Comparison of ENCODE assay signal across 3 fruit fly cellular contexts in the genomic region with DNA sequence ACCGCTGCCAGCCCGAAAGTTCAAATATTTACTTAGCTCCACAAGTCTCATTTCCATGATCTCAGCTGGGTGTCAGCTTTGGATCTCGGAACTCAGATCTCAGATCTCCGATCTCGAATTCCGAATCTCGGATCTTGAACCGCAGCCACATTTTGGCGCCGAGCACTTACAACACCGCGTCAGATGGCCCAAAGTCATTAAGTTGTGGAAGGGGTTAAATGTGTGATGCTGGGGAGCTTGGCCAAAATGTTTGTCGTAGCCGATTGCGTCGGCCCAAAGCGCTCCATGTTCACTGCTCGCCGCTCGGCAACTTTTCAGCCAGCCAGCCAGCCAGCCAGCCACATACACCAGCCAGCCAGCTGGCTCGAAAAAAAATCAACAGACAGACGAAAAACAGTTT.
A peak's percentile ranks its signal among the peaks of the same experiment; 100 is the strongest.
TF ChIP-seq lines count a peak whose summit lies in the region.

A gene (plus strand): TSS at position 396 of the 400 bp plus-strand sequence.

- no peak for TF ChIP-seq CTCF in whole organism, embryonic (GFP tag; optimal IDR thresholded peaks at IDR 0.05; lab: Kevin White, UChicago)

TF ChIP-seq in whole organism, embryonic, 481 proteins besides CTCF, POLR2A, EP300 and RAD21 (continues in another document):
- TF ChIP-seq CG34376 (GFP tag; optimal IDR thresholded peaks at IDR 0.05; lab: Kevin White, UChicago) (no peak), sens-2 (GFP tag; IDR thresholded peaks at IDR 0.05; lab: Robert Waterston, UW) (no peak), emc (GFP tag; optimal IDR thresholded peaks at IDR 0.05; lab: Kevin White, UChicago) (no peak), z (GFP tag; IDR thresholded peaks at IDR 0.05; lab: Robert Waterston, UW) (no peak), chinmo (GFP tag; IDR thresholded peaks at IDR 0.05; lab: Robert Waterston, UW; ENCODE audit: partially characterized antibody) (peak; percentile 82; the same call in 3 of the 4 replicates), CG10321 (GFP tag; IDR thresholded peaks at IDR 0.05; lab: Robert Waterston, UW) (no peak), CG13123 (GFP tag; optimal IDR thresholded peaks at IDR 0.05; lab: Kevin White, UChicago) (no peak), nerfin-2 (GFP tag; IDR thresholded peaks at IDR 0.05; lab: Robert Waterston, UW; ENCODE audit: partially characterized antibody) (no peak), ro (GFP tag; IDR thresholded peaks at IDR 0.05; lab: Robert Waterston, UW) (no peak), Taf1 (GFP tag; IDR thresholded peaks at IDR 0.05; lab: Robert Waterston, UW) (no peak), grn (GFP tag; optimal IDR thresholded peaks at IDR 0.05; lab: Kevin White, UChicago) (peak; percentile 92), CG8290 (GFP tag; optimal IDR thresholded peaks at IDR 0.05; lab: Kevin White, UChicago) (no peak), CG8290 (tag; optimal IDR thresholded peaks at IDR 0.05; lab: Kevin White, UChicago) (peak in 1 of 2 experiments; percentile 7), CG14050 (GFP tag; IDR thresholded peaks at IDR 0.05; lab: Robert Waterston, UW) (no peak), pzg (GFP tag; optimal IDR thresholded peaks at IDR 0.05; lab: Kevin White, UChicago) (no peak), CG1529 (GFP tag; optimal IDR thresholded peaks at IDR 0.05; lab: Kevin White, UChicago) (no peak), insv (GFP tag; optimal IDR thresholded peaks at IDR 0.05; lab: Kevin White, UChicago) (no peak), CG2678 (tag; optimal IDR thresholded peaks at IDR 0.05; lab: Kevin White, UChicago) (no peak), dimm (GFP tag; IDR thresholded peaks at IDR 0.05; lab: Robert Waterston, UW) (no peak), CG11695 (GFP tag; IDR thresholded peaks at IDR 0.05; lab: Robert Waterston, UW) (no peak), CG15601 (tag; optimal IDR thresholded peaks at IDR 0.05; lab: Kevin White, UChicago) (no peak), Oaz (GFP tag; IDR thresholded peaks at IDR 0.05; lab: Robert Waterston, UW) (no peak), jing (GFP tag; optimal IDR thresholded peaks at IDR 0.05; lab: Kevin White, UChicago) (no peak), CG2889 (GFP tag; IDR thresholded peaks at IDR 0.05; lab: Robert Waterston, UW) (no peak), pros (GFP tag; optimal IDR thresholded peaks at IDR 0.05; lab: Kevin White, UChicago) (peak; percentile 6), CG6254 (GFP tag; optimal IDR thresholded peaks at IDR 0.05; lab: Kevin White, UChicago) (no peak), CG1647 (GFP tag; optimal IDR thresholded peaks at IDR 0.05; lab: Kevin White, UChicago) (no peak), Med (GFP tag; lab: Kevin White, UChicago) (peak; percentile 73), hkb (optimal IDR thresholded peaks at IDR 0.05; lab: Kevin White, UChicago) (no peak), hkb (GFP tag; IDR thresholded peaks at IDR 0.05; lab: Robert Waterston, UW) (no peak)

TF ChIP-seq in whole organism, prepupa, 60 proteins besides CTCF, POLR2A, EP300 and RAD21:
- peak; percentile 16 for TF ChIP-seq fkh (GFP tag; optimal IDR thresholded peaks at IDR 0.05; lab: Kevin White, UChicago)
- TF ChIP-seq Eip78C (GFP tag; lab: Kevin White, UChicago) = peak; percentile 4
- TF ChIP-seq pdm3 (GFP tag; optimal IDR thresholded peaks at IDR 0.05; lab: Kevin White, UChicago) = no peak

TF ChIP-seq in whole organism, pupa, 21 proteins besides CTCF, POLR2A, EP300 and RAD21:
- TF ChIP-seq fd96Ca (GFP tag; IDR thresholded peaks at IDR 0.05; lab: Robert Waterston, UW) = 0 out of 3 replicates have a peak, but pooled peaks have one; percentile 5
- no peak for TF ChIP-seq CG34367 (tag; optimal IDR thresholded peaks at IDR 0.05; lab: Kevin White, UChicago)
